Worm (Caenorhabditis elegans) whole organism, L2 larva: ENCODE results near the gene cal-2.

Source experiments
- C34F6.9 ChIP-seq: fragments of 150-350 bp; optimal IDR thresholded peaks from 2 replicates; lab custom pipeline; 2014; ENCODE audit warnings: missing biosample characterization, missing genetic modification characterization
- F13H6.1 ChIP-seq: sonication (generic microtip); optimal IDR thresholded peaks from 2 replicates; lab custom pipeline; 2016; ENCODE audit warnings: missing genetic modification characterization, missing compliant biosample characterization
- R02D3.7 ChIP-seq: fragments of 150-350 bp; optimal IDR thresholded peaks from 2 replicates; lab custom pipeline; 2014; ENCODE audit warnings: missing biosample characterization, missing genetic modification characterization
- alr-1 ChIP-seq: fragments of 150-350 bp; optimal IDR thresholded peaks from 2 replicates; lab custom pipeline; 2014; ENCODE audit warnings: missing biosample characterization, missing genetic modification characterization
- aly-2 ChIP-seq: fragments of 150-350 bp; optimal IDR thresholded peaks from 2 replicates; lab custom pipeline; 2014; ENCODE audit warnings: missing biosample characterization, missing genetic modification characterization
- ama-1 ChIP-seq: fragments of 150-350 bp; optimal IDR thresholded peaks from 2 replicates; lab custom pipeline; 2018; ENCODE audit warnings: inconsistent platforms
- ceh-16 ChIP-seq: fragments of 150-350 bp; optimal IDR thresholded peaks from 2 replicates; lab custom pipeline; 2014; ENCODE audit warnings: missing biosample characterization, missing genetic modification characterization
- crh-2 ChIP-seq: sonication (generic microtip); optimal IDR thresholded peaks from 2 replicates; lab custom pipeline; 2017; ENCODE audit warnings: missing biosample characterization, missing genetic modification characterization
- egl-27 ChIP-seq: sonication (generic microtip); optimal IDR thresholded peaks from 3 replicates; lab custom pipeline; 2017; ENCODE audit warnings: missing biosample characterization, missing genetic modification reagents, missing genetic modification characterization
- elt-1 ChIP-seq: fragments of 150-350 bp; optimal IDR thresholded peaks from 2 replicates; lab custom pipeline; 2014; ENCODE audit warnings: missing biosample characterization, missing genetic modification characterization
- elt-3 ChIP-seq: sonication (generic microtip); optimal IDR thresholded peaks from 2 replicates; lab custom pipeline; 2017; ENCODE audit warnings: missing biosample characterization, missing genetic modification characterization
- fos-1 ChIP-seq: fragments of 150-350 bp; optimal IDR thresholded peaks from 2 replicates; lab custom pipeline; 2014; ENCODE audit warnings: missing biosample characterization, missing genetic modification characterization
- gmeb-1 ChIP-seq: fragments of 150-350 bp; optimal IDR thresholded peaks from 2 replicates; lab custom pipeline; 2014; ENCODE audit warnings: missing biosample characterization, missing genetic modification characterization
- lin-11 ChIP-seq: fragments of 150-350 bp; sonication (generic microtip); optimal IDR thresholded peaks from 2 replicates; lab custom pipeline; 2014; ENCODE audit warnings: missing biosample characterization, missing genetic modification characterization, inconsistent platforms, mixed read lengths
- lin-13 ChIP-seq: fragments of 150-350 bp; optimal IDR thresholded peaks from 2 replicates; lab custom pipeline; 2014; ENCODE audit warnings: missing biosample characterization, missing genetic modification reagents, missing genetic modification characterization
- lin-39 ChIP-seq: fragments of 150-350 bp; optimal IDR thresholded peaks from 2 replicates; lab custom pipeline; 2014; ENCODE audit warnings: missing biosample characterization, missing genetic modification reagents, missing genetic modification characterization
- lsy-2 ChIP-seq, 2 experiments: fragments of 150-350 bp in 1 of 2; sonication (generic microtip) in 1 of 2; optimal IDR thresholded peaks; 2 replicates each; lab custom pipeline; 2014 to 2017; ENCODE audit warnings: missing biosample characterization in 2 of 2, missing genetic modification characterization in 2 of 2
- mab-5 ChIP-seq: fragments of 150-350 bp; optimal IDR thresholded peaks from 2 replicates; lab custom pipeline; 2014; ENCODE audit warnings: missing biosample characterization, missing genetic modification characterization
- mbf-1 ChIP-seq: sonication (generic microtip); optimal IDR thresholded peaks from 2 replicates; lab custom pipeline; 2017; ENCODE audit warnings: missing biosample characterization, missing genetic modification characterization
- mdl-1 ChIP-seq, 2 experiments: fragments of 150-350 bp in 1 of 2; sonication (generic microtip) in 1 of 2; optimal IDR thresholded peaks; 2 replicates each; lab custom pipeline; 2017; ENCODE audit warnings: missing biosample characterization in 2 of 2, missing genetic modification characterization in 2 of 2
- nhr-10 ChIP-seq: sonication (generic microtip); optimal IDR thresholded peaks from 2 replicates; lab custom pipeline; 2017; ENCODE audit warnings: missing biosample characterization, missing genetic modification characterization
- nhr-21 ChIP-seq: fragments of 150-350 bp; optimal IDR thresholded peaks from 2 replicates; lab custom pipeline; 2014; ENCODE audit warnings: missing biosample characterization, missing genetic modification characterization
- nhr-23 ChIP-seq: fragments of 150-350 bp; optimal IDR thresholded peaks from 2 replicates; lab custom pipeline; 2014; ENCODE audit warnings: missing biosample characterization, missing genetic modification reagents, missing genetic modification characterization
- nhr-237 ChIP-seq: fragments of 150-350 bp; optimal IDR thresholded peaks from 2 replicates; lab custom pipeline; 2014; ENCODE audit warnings: missing biosample characterization, missing genetic modification characterization
- nhr-25 ChIP-seq: fragments of 150-350 bp; sonication (generic microtip); optimal IDR thresholded peaks from 3 replicates; lab custom pipeline; 2014; ENCODE audit warnings: missing biosample characterization, missing genetic modification characterization
- nhr-6 ChIP-seq: fragments of 150-350 bp; optimal IDR thresholded peaks from 2 replicates; lab custom pipeline; 2014; ENCODE audit warnings: missing biosample characterization, missing genetic modification characterization
- sem-4 ChIP-seq: fragments of 150-350 bp; optimal IDR thresholded peaks from 2 replicates; lab custom pipeline; 2014; ENCODE audit warnings: missing biosample characterization, missing genetic modification reagents, missing genetic modification characterization
- skn-1 ChIP-seq: sonication (generic microtip); optimal IDR thresholded peaks from 2 replicates; lab custom pipeline; 2017; ENCODE audit warnings: missing biosample characterization, missing genetic modification characterization
- sma-3 ChIP-seq: sonication (generic microtip); optimal IDR thresholded peaks from 2 replicates; lab custom pipeline; 2016; ENCODE audit warnings: missing genetic modification reagents, missing genetic modification characterization, missing compliant biosample characterization
- snpc-4 ChIP-seq: fragments of 150-350 bp; optimal IDR thresholded peaks from 2 replicates; lab custom pipeline; 2014; ENCODE audit warnings: missing biosample characterization, missing genetic modification characterization
- unc-39 ChIP-seq: fragments of 150-350 bp; optimal IDR thresholded peaks from 2 replicates; lab custom pipeline; 2014; ENCODE audit warnings: missing biosample characterization, missing genetic modification characterization
- unc-55 ChIP-seq: fragments of 150-350 bp; sonication (generic microtip); optimal IDR thresholded peaks from 3 replicates; lab custom pipeline; 2014; ENCODE audit warnings: missing biosample characterization, missing genetic modification reagents, missing genetic modification characterization
- ztf-1 ChIP-seq: fragments of 200-800 bp; sonication (Bioruptor generic); conservative IDR thresholded peaks from 2 replicates; pipeline ENCODE4 v1.3.6; 2022; ENCODE audit warnings: missing genetic modification characterization, missing compliant biosample characterization
- ztf-11 ChIP-seq: sonication (generic microtip); optimal IDR thresholded peaks from 2 replicates; lab custom pipeline; 2017; ENCODE audit warnings: missing biosample characterization, missing genetic modification characterization
- ztf-4 ChIP-seq: fragments of 150-350 bp; optimal IDR thresholded peaks from 2 replicates; lab custom pipeline; 2014; ENCODE audit warnings: missing biosample characterization, missing genetic modification characterization

cal-2 gene

ce11 chrII:8921456-8921855 is 39.1 kb upstream of the cal-2 start:
- no peak for TF ChIP-seq mbf-1 (tag; lab: Kevin White, UChicago)
- TF ChIP-seq elt-3 (tag; lab: Kevin White, UChicago), result no peak
- no peak for TF ChIP-seq ztf-11 (tag; lab: Kevin White, UChicago)
- no peak for TF ChIP-seq unc-55 (GFP tag; lab: Kevin White, UChicago)
- TF ChIP-seq sem-4 (tag; lab: Kevin White, UChicago), result no peak
- no peak for TF ChIP-seq lin-39 (tag; lab: Kevin White, UChicago)
- no peak for TF ChIP-seq nhr-23
- TF ChIP-seq mdl-1 (tag; optimal IDR thresholded peaks at IDR 0.05; lab: Kevin White, UChicago), result no peak
- no peak for TF ChIP-seq lin-13 (GFP tag; lab: Kevin White, UChicago)
- no peak for TF ChIP-seq sma-3 (GFP tag; lab: Kevin White, UChicago)
- no peak for TF ChIP-seq nhr-21 (tag; lab: Kevin White, UChicago)
- TF ChIP-seq alr-1 (tag; lab: Kevin White, UChicago), result no peak
- no peak for TF ChIP-seq unc-39 (tag; lab: Kevin White, UChicago)
- TF ChIP-seq nhr-237 (tag; lab: Kevin White, UChicago), result no peak
- TF ChIP-seq skn-1 (tag; lab: Kevin White, UChicago), result no peak
- TF ChIP-seq crh-2 (tag; lab: Kevin White, UChicago), result no peak
- TF ChIP-seq elt-1 (tag; lab: Kevin White, UChicago), result no peak
- TF ChIP-seq R02D3.7 (tag; lab: Kevin White, UChicago), result no peak

ce11 chrII:8922140-8922539 is 38.4 kb upstream of the cal-2 start, which contains the start of gene B0457.6:
Gene B0457.6, plus strand, starts transcription at chrII:8922423.
- peak; percentile 24 for TF ChIP-seq unc-55 (GFP tag; lab: Kevin White, UChicago)
- TF ChIP-seq fos-1 (tag; lab: Kevin White, UChicago), result peak; percentile 61
- no peak for TF ChIP-seq nhr-21 (tag; lab: Kevin White, UChicago)

ce11 chrII:8923187-8923586 is 37.3 kb upstream of the cal-2 start:
- TF ChIP-seq sma-3 (GFP tag; lab: Kevin White, UChicago) (no peak), unc-55 (GFP tag; lab: Kevin White, UChicago) (no peak), ztf-4 (tag; lab: Kevin White, UChicago) (no peak), nhr-10 (tag; lab: Kevin White, UChicago) (no peak), fos-1 (tag; lab: Kevin White, UChicago) (peak; percentile 4), aly-2 (tag; lab: Kevin White, UChicago) (no peak)

ce11 chrII:8926451-8926850 is 34.1 kb upstream of the cal-2 start, which contains the start of gene B0457.2:
Gene B0457.2, minus strand, starts transcription at chrII:8926551.
- TF ChIP-seq crh-2 (tag; lab: Kevin White, UChicago), result no peak
- no peak for TF ChIP-seq ceh-16 (tag; lab: Kevin White, UChicago)
- no peak for TF ChIP-seq lin-11 (tag; lab: Kevin White, UChicago)
- TF ChIP-seq mdl-1 (tag; optimal IDR thresholded peaks at IDR 0.05; lab: Kevin White, UChicago), result no peak
- TF ChIP-seq lin-39 (tag; lab: Kevin White, UChicago), result no peak
- no peak for TF ChIP-seq F13H6.1 (tag; lab: Kevin White, UChicago)
- TF ChIP-seq nhr-21 (tag; lab: Kevin White, UChicago), result no peak
- TF ChIP-seq unc-55 (GFP tag; lab: Kevin White, UChicago), result no peak
- no peak for TF ChIP-seq ztf-1

- peak; percentile 15 for TF ChIP-seq ztf-4 (tag; lab: Kevin White, UChicago)
- peak; percentile 64 for TF ChIP-seq unc-55 (GFP tag; lab: Kevin White, UChicago)
- no peak for TF ChIP-seq R02D3.7 (tag; lab: Kevin White, UChicago)
- TF ChIP-seq crh-2 (tag; lab: Kevin White, UChicago), result peak; percentile 17
- no peak for TF ChIP-seq nhr-25 (tag; lab: Kevin White, UChicago)
- peak; percentile 38 for TF ChIP-seq fos-1 (tag; lab: Kevin White, UChicago)
- TF ChIP-seq snpc-4 (tag; lab: Kevin White, UChicago), result no peak
- peak; percentile 30 for TF ChIP-seq sma-3 (GFP tag; lab: Kevin White, UChicago)
- TF ChIP-seq mab-5 (tag; lab: Kevin White, UChicago), result no peak
- no peak for TF ChIP-seq egl-27 (tag; lab: Kevin White, UChicago)
- TF ChIP-seq mbf-1 (tag; lab: Kevin White, UChicago), result no peak
- peak; percentile 5 for TF ChIP-seq gmeb-1 (tag; lab: Kevin White, UChicago)
- TF ChIP-seq C34F6.9 (tag; lab: Kevin White, UChicago), result peak; percentile 73
- TF ChIP-seq lin-13 (GFP tag; lab: Kevin White, UChicago), result peak; percentile 38
- TF ChIP-seq nhr-6, result no peak
- TF ChIP-seq ama-1 (lab: Kevin White, UChicago), result no peak
- no peak for TF ChIP-seq ztf-1
- TF ChIP-seq lsy-2 (tag; optimal IDR thresholded peaks at IDR 0.05; lab: Kevin White, UChicago), result peak in 1 of 2 experiments; percentile 64
- TF ChIP-seq, all 48 proteins: peak for 9
These were observed 33.2 kb upstream of the cal-2 start, which contains the start of gene cct-2 for ce11 chrII:8927253-8927791. Gene cct-2, plus strand, starts transcription at chrII:8927741.
